Worm (Caenorhabditis elegans): ENCODE results near the gene srx-80.

ce11 chrV:11616813-11617212 is 23.3 kb downstream of the srx-80 start:
- no peak for TF ChIP-seq nhr-76 (tag; optimal IDR thresholded peaks at IDR 0.05)
- no peak for TF ChIP-seq ztf-11 (tag; optimal IDR thresholded peaks at IDR 0.05)
- no peak for TF ChIP-seq mep-1 (tag; optimal IDR thresholded peaks at IDR 0.05)
- no peak for TF ChIP-seq lsy-2 (tag; optimal IDR thresholded peaks at IDR 0.05)
- no peak for TF ChIP-seq pha-4 (tag; optimal IDR thresholded peaks at IDR 0.05)
- TF ChIP-seq hlh-1 (tag; optimal IDR thresholded peaks at IDR 0.05) = no peak
- no peak for TF ChIP-seq unc-39 (tag; optimal IDR thresholded peaks at IDR 0.05)
- no peak for TF ChIP-seq ces-1 (GFP tag; optimal IDR thresholded peaks at IDR 0.05)
